Worm (Caenorhabditis elegans) whole organism, L4/young adult: ENCODE data around the gene clec-198.

Source experiments
- W03F9.2 ChIP-seq: fragments of 150-350 bp; optimal IDR thresholded peaks from 2 replicates; lab custom pipeline; 2014; ENCODE audit warnings: missing biosample characterization, missing genetic modification characterization
- dao-5 ChIP-seq: sonication (generic microtip); optimal IDR thresholded peaks from 2 replicates; lab custom pipeline; 2016; ENCODE audit warnings: missing genotype, missing genetic modification characterization, moderate library complexity, missing compliant biosample characterization
- him-1 ChIP-seq: sonication (generic microtip); optimal IDR thresholded peaks from 2 replicates; lab custom pipeline; 2016; ENCODE audit warnings: missing genotype, missing genetic modification reagents, missing genetic modification characterization, missing compliant biosample characterization

ce11 chrIV:17346599-17347218 lies at the start of gene clec-198, which contains the start of gene clec-197:
- no peak for TF ChIP-seq W03F9.2 (tag; lab: Kevin White, UChicago)
- no peak for TF ChIP-seq him-1
- no peak for TF ChIP-seq dao-5 (tag; lab: Kevin White, UChicago)
